Fruit fly (Drosophila melanogaster) S2 (cell line): ENCODE results near the gene CG11841.

Experiments used
- CG8478 ChIP-seq: fragments of >200 bp; optimal IDR thresholded peaks from 2 replicates; lab custom pipeline; 2018
- CTCF ChIP-seq, 2 experiments: fragments of >200 bp; optimal IDR thresholded peaks; 2 replicates each; lab custom pipeline; 2018

DNA sequence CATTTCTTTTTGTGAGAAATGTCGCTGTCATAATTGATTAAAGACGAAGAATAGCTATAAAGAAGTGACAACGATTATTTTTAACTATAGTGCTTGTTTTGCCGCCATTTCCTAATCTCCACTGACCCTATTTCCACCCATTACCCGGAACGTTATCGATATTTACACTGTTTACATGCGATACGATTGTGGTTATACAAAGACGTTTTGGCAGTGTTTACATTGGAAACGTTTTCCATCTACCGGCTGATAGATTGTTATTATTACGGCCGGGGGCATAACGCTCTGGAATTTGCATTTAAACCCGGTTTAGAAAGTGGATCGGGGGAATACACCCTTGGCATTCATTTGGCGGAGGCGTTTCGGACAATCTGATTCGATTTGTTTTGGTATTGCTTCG, 15.4 kb downstream of the CG11841 start:
- TF ChIP-seq CG8478 (lab: Kevin White, UChicago): no peak
- TF ChIP-seq CTCF (optimal IDR thresholded peaks at IDR 0.05; lab: Kevin White, UChicago): no peak
